Worm (Caenorhabditis elegans): ENCODE measurements around the gene gpr-1.

Gene gpr-1

ce11 chrIII:8613573-8613972 lies 15.2 kb upstream of the gpr-1 start:
- TF ChIP-seq egl-27 (tag; optimal IDR thresholded peaks at IDR 0.05), result no peak
- TF ChIP-seq ztf-11 (tag; optimal IDR thresholded peaks at IDR 0.05), result no peak
- TF ChIP-seq unc-62 (GFP tag; optimal IDR thresholded peaks at IDR 0.05), result no peak
- TF ChIP-seq lin-11 (tag; optimal IDR thresholded peaks at IDR 0.05), result no peak
- TF ChIP-seq crh-2 (tag; optimal IDR thresholded peaks at IDR 0.05), result no peak

- TF ChIP-seq nhr-23 (tag; optimal IDR thresholded peaks at IDR 0.05) (no peak), C34F6.9 (tag; optimal IDR thresholded peaks at IDR 0.05) (peak; percentile 71), unc-55 (GFP tag; optimal IDR thresholded peaks at IDR 0.05) (peak; percentile 74), gmeb-1 (tag; optimal IDR thresholded peaks at IDR 0.05) (peak; percentile 91), lsy-2 (tag; optimal IDR thresholded peaks at IDR 0.05) (peak in 1 of 2 experiments; percentile 36)
These were observed 14.2 kb upstream of the gpr-1 start, which contains the start of gene rha-2 for ce11 chrIII:8614490-8614889. TSS of gene rha-2 (minus strand) at chrIII:8614569.

ce11 chrIII:8616587-8616986 lies 12.1 kb upstream of the gpr-1 start, which contains the start of gene C06E1.11:
TSS of gene C06E1.11 (minus strand) at chrIII:8616687.
- no peak for TF ChIP-seq peb-1 (tag; optimal IDR thresholded peaks at IDR 0.05)
- TF ChIP-seq elt-3 (tag; optimal IDR thresholded peaks at IDR 0.05), result no peak
- no peak for TF ChIP-seq ZK546.5 (tag; optimal IDR thresholded peaks at IDR 0.05)
- TF ChIP-seq gmeb-1 (tag; optimal IDR thresholded peaks at IDR 0.05), result no peak
- no peak for TF ChIP-seq nhr-21 (tag; optimal IDR thresholded peaks at IDR 0.05)
- TF ChIP-seq nhr-129 (tag; optimal IDR thresholded peaks at IDR 0.05), result no peak
- no peak for TF ChIP-seq ztf-1 (GFP tag; conservative IDR thresholded peaks at IDR 0.05)
- no peak for TF ChIP-seq nhr-23 (tag; optimal IDR thresholded peaks at IDR 0.05)
- TF ChIP-seq unc-39 (tag; optimal IDR thresholded peaks at IDR 0.05), result no peak
- TF ChIP-seq egl-27 (tag; optimal IDR thresholded peaks at IDR 0.05), result no peak
- TF ChIP-seq lsy-2 (tag; optimal IDR thresholded peaks at IDR 0.05), result no peak
- no peak for TF ChIP-seq elt-1 (tag; optimal IDR thresholded peaks at IDR 0.05)
- TF ChIP-seq unc-55 (GFP tag; optimal IDR thresholded peaks at IDR 0.05), result no peak
- TF ChIP-seq zag-1 (tag; optimal IDR thresholded peaks at IDR 0.05), result no peak
- TF ChIP-seq C34F6.9 (tag; optimal IDR thresholded peaks at IDR 0.05), result no peak
- TF ChIP-seq sem-4 (tag; optimal IDR thresholded peaks at IDR 0.05), result no peak
- TF ChIP-seq nhr-77 (tag; optimal IDR thresholded peaks at IDR 0.05), result no peak
- no peak for TF ChIP-seq nhr-11 (tag; optimal IDR thresholded peaks at IDR 0.05)
- TF ChIP-seq fos-1 (tag; optimal IDR thresholded peaks at IDR 0.05), result no peak

ce11 chrIII:8618412-8618960 lies 10.2 kb upstream of the gpr-1 start, which contains the start of gene C13G5.2:
TSS of gene C13G5.2 (minus strand) at chrIII:8618462.
- TF ChIP-seq nhr-6 (tag; optimal IDR thresholded peaks at IDR 0.05) (no peak), gmeb-1 (tag; optimal IDR thresholded peaks at IDR 0.05) (no peak), aly-2 (tag; optimal IDR thresholded peaks at IDR 0.05) (no peak), lin-39 (tag; optimal IDR thresholded peaks at IDR 0.05) (no peak), mdl-1 (tag; optimal IDR thresholded peaks at IDR 0.05) (no peak), ztf-11 (tag; optimal IDR thresholded peaks at IDR 0.05) (no peak), nhr-237 (tag; optimal IDR thresholded peaks at IDR 0.05) (no peak), unc-55 (GFP tag; optimal IDR thresholded peaks at IDR 0.05) (no peak), sma-3 (GFP tag; optimal IDR thresholded peaks at IDR 0.05) (no peak), mbf-1 (tag; optimal IDR thresholded peaks at IDR 0.05) (no peak), lsy-2 (tag; optimal IDR thresholded peaks at IDR 0.05) (no peak), fos-1 (tag; optimal IDR thresholded peaks at IDR 0.05) (no peak), dmd-4 (tag; optimal IDR thresholded peaks at IDR 0.05) (no peak), zag-1 (tag; optimal IDR thresholded peaks at IDR 0.05) (no peak), mab-5 (tag; optimal IDR thresholded peaks at IDR 0.05) (no peak), snpc-4 (tag; optimal IDR thresholded peaks at IDR 0.05) (no peak), sem-4 (tag; optimal IDR thresholded peaks at IDR 0.05) (no peak)

- no peak for TF ChIP-seq ceh-82 (tag; optimal IDR thresholded peaks at IDR 0.05)
- no peak for TF ChIP-seq nhr-12 (tag; optimal IDR thresholded peaks at IDR 0.05)
- no peak for TF ChIP-seq crh-2 (tag; optimal IDR thresholded peaks at IDR 0.05)
- TF ChIP-seq lin-13 (GFP tag; optimal IDR thresholded peaks at IDR 0.05), result no peak
- TF ChIP-seq alr-1 (tag; optimal IDR thresholded peaks at IDR 0.05), result no peak
These were observed 8.5 kb upstream of the gpr-1 start for ce11 chrIII:8620259-8620658.
